Worm (Caenorhabditis elegans): ENCODE measurements around the gene F40F9.10.

Gene F40F9.10

ce11 chrV:9733920-9734454 is 20.6 kb upstream of the F40F9.10 start, which contains the start of gene cal-7:
Gene cal-7, plus strand, starts transcription at chrV:9734103.
- no peak for TF ChIP-seq dao-5 (tag; optimal IDR thresholded peaks at IDR 0.05)
- no peak for TF ChIP-seq W03F9.2 (tag; optimal IDR thresholded peaks at IDR 0.05)
- TF ChIP-seq him-1 (tag; optimal IDR thresholded peaks at IDR 0.05) = no peak

ce11 chrV:9731852-9732251 is 18.4 kb upstream of the F40F9.10 start:
- TF ChIP-seq dao-5 (tag; optimal IDR thresholded peaks at IDR 0.05) (no peak), him-1 (tag; optimal IDR thresholded peaks at IDR 0.05) (no peak), W03F9.2 (tag; optimal IDR thresholded peaks at IDR 0.05) (no peak)

- TF ChIP-seq him-1 (tag; optimal IDR thresholded peaks at IDR 0.05) (peak; percentile 96), dao-5 (tag; optimal IDR thresholded peaks at IDR 0.05) (peak; percentile 39), W03F9.2 (tag; optimal IDR thresholded peaks at IDR 0.05) (peak; percentile 38)
Observed at ce11 chrV:9730743-9731706, 17.6 kb upstream of the F40F9.10 start.

ce11 chrV:9729462-9730162 is 16.2 kb upstream of the F40F9.10 start, which contains the start of the genes aagr-3 and drap-1:
Gene aagr-3, minus strand, starts transcription at chrV:9729512.
Gene drap-1, plus strand, starts transcription at chrV:9730106.
- peak; percentile 28 for TF ChIP-seq W03F9.2 (tag; optimal IDR thresholded peaks at IDR 0.05)
- no peak for TF ChIP-seq him-1 (tag; optimal IDR thresholded peaks at IDR 0.05)

ce11 chrV:9725719-9726118 is 12.3 kb upstream of the F40F9.10 start:
- TF ChIP-seq him-1 (tag; optimal IDR thresholded peaks at IDR 0.05) = no peak
- TF ChIP-seq dao-5 (tag; optimal IDR thresholded peaks at IDR 0.05) = no peak
- no peak for TF ChIP-seq W03F9.2 (tag; optimal IDR thresholded peaks at IDR 0.05)

ce11 chrV:9724021-9724671 is 10.7 kb upstream of the F40F9.10 start, which contains the start of gene slcr-46.3:
Gene slcr-46.3, minus strand, starts transcription at chrV:9724106.
- TF ChIP-seq him-1 (tag; optimal IDR thresholded peaks at IDR 0.05) (no peak), W03F9.2 (tag; optimal IDR thresholded peaks at IDR 0.05) (no peak), dao-5 (tag; optimal IDR thresholded peaks at IDR 0.05) (no peak)

- TF ChIP-seq dao-5 (tag; optimal IDR thresholded peaks at IDR 0.05) = no peak
- TF ChIP-seq W03F9.2 (tag; optimal IDR thresholded peaks at IDR 0.05) = no peak
- no peak for TF ChIP-seq him-1 (tag; optimal IDR thresholded peaks at IDR 0.05)
Observed at ce11 chrV:9716397-9716796, 3.0 kb upstream of the F40F9.10 start, which contains the start of gene str-188. Gene str-188, plus strand, starts transcription at chrV:9716697.

ce11 chrV:9714909-9715308 is 1.5 kb upstream of the F40F9.10 start, which contains the start of gene F40F9.3:
Gene F40F9.3, plus strand, starts transcription at chrV:9715209.
- TF ChIP-seq W03F9.2 (tag; optimal IDR thresholded peaks at IDR 0.05) (no peak), him-1 (tag; optimal IDR thresholded peaks at IDR 0.05) (no peak), dao-5 (tag; optimal IDR thresholded peaks at IDR 0.05) (no peak)

ce11 chrV:9712418-9713173 is 836 bp downstream of the F40F9.10 start:
- TF ChIP-seq him-1 (tag; optimal IDR thresholded peaks at IDR 0.05) (no peak), dao-5 (tag; optimal IDR thresholded peaks at IDR 0.05) (no peak), W03F9.2 (tag; optimal IDR thresholded peaks at IDR 0.05) (no peak)

ce11 chrV:9711174-9711573 is 2.3 kb downstream of the F40F9.10 start:
- TF ChIP-seq dao-5 (tag; optimal IDR thresholded peaks at IDR 0.05) (no peak), him-1 (tag; optimal IDR thresholded peaks at IDR 0.05) (no peak), W03F9.2 (tag; optimal IDR thresholded peaks at IDR 0.05) (no peak)

- TF ChIP-seq him-1 (tag; optimal IDR thresholded peaks at IDR 0.05) (no peak), W03F9.2 (tag; optimal IDR thresholded peaks at IDR 0.05) (no peak), dao-5 (tag; optimal IDR thresholded peaks at IDR 0.05) (no peak)
Observed at ce11 chrV:9709747-9710146, 3.7 kb downstream of the F40F9.10 start, which contains the start of gene tag-120. Gene tag-120, minus strand, starts transcription at chrV:9709814.

ce11 chrV:9706592-9706991 is 6.8 kb downstream of the F40F9.10 start:
- TF ChIP-seq dao-5 (tag; optimal IDR thresholded peaks at IDR 0.05) (no peak), W03F9.2 (tag; optimal IDR thresholded peaks at IDR 0.05) (no peak), him-1 (tag; optimal IDR thresholded peaks at IDR 0.05) (no peak)

Measured in whole organism, L4/young adult.